Fruit fly (Drosophila melanogaster) whole organism, pupa: ENCODE results near the gene CG10600.

Experiments used
- CG15710 ChIP-seq: fragments of 200-800 bp; sonication (Bioruptor generic); optimal IDR thresholded peaks from 2 replicates; lab custom pipeline; 2018; ENCODE audit warnings: missing biosample characterization, mild to moderate bottlenecking, missing genetic modification characterization, moderate library complexity
- CG17806 ChIP-seq: fragments of 200-800 bp; sonication (Bioruptor generic); optimal IDR thresholded peaks from 2 replicates; lab custom pipeline; 2018; ENCODE audit warnings: missing biosample characterization, mild to moderate bottlenecking, missing genetic modification characterization, moderate library complexity
- EcR ChIP-seq: fragments of 200-800 bp; sonication (Bioruptor generic); optimal IDR thresholded peaks from 3 replicates; lab custom pipeline; 2019; ENCODE audit warnings: missing biosample characterization, missing genetic modification characterization, mild to moderate bottlenecking, moderate library complexity, missing genetic modification reagents
- Ets98B ChIP-seq: fragments of 200-800 bp; sonication (Bioruptor generic); IDR thresholded peaks from 2 replicates; pipeline ENCODE4 v1.3.6; 2022; ENCODE audit warnings: missing biosample characterization, missing genetic modification characterization
- Pif1B ChIP-seq: fragments of 200-800 bp; sonication (Bioruptor generic); optimal IDR thresholded peaks from 3 replicates; lab custom pipeline; 2016; ENCODE audit warnings: missing biosample characterization, missing genetic modification characterization
- fd96Ca ChIP-seq: fragments of 200-800 bp; sonication (Bioruptor generic); IDR thresholded peaks from 3 replicates; pipeline ENCODE4 v1.3.6; 2022; ENCODE audit warnings: missing biosample characterization, missing genetic modification characterization
- gl ChIP-seq: fragments of 200-800 bp; sonication (Bioruptor generic); optimal IDR thresholded peaks from 2 replicates; lab custom pipeline; 2018; ENCODE audit warnings: missing biosample characterization, mild to moderate bottlenecking, missing genetic modification characterization
- rn ChIP-seq: fragments of 200-800 bp; sonication (Bioruptor generic); IDR thresholded peaks from 2 replicates; pipeline ENCODE4 v1.3.6; 2022; ENCODE audit warnings: missing biosample characterization, missing genetic modification characterization

- TF ChIP-seq CG15710 (tag; lab: Kevin White, UChicago), result no peak
- TF ChIP-seq CG17806 (tag; lab: Kevin White, UChicago), result no peak
- TF ChIP-seq Pif1B, result no peak
- no peak for TF ChIP-seq Ets98B (GFP tag; lab: Robert Waterston, UW)
- no peak for TF ChIP-seq EcR (GFP tag; lab: Kevin White, UChicago)
- TF ChIP-seq gl, result no peak
- TF ChIP-seq fd96Ca, result no peak
- TF ChIP-seq rn (GFP tag; lab: Robert Waterston, UW), result no peak
Measured at dm6 chr2L:18793243-18793642, 46.2 kb downstream of the CG10600 start.
